Worm (Caenorhabditis elegans) whole organism, L4/young adult: ENCODE results near the gene sri-19.

Experiments used
- W03F9.2 ChIP-seq: fragments of 150-350 bp; optimal IDR thresholded peaks from 2 replicates; lab custom pipeline; 2014; ENCODE audit warnings: missing biosample characterization, missing genetic modification characterization
- dao-5 ChIP-seq: sonication (generic microtip); optimal IDR thresholded peaks from 2 replicates; lab custom pipeline; 2016; ENCODE audit warnings: missing genotype, missing genetic modification characterization, moderate library complexity, missing compliant biosample characterization
- him-1 ChIP-seq: sonication (generic microtip); optimal IDR thresholded peaks from 2 replicates; lab custom pipeline; 2016; ENCODE audit warnings: missing genotype, missing genetic modification reagents, missing genetic modification characterization, missing compliant biosample characterization

DNA sequence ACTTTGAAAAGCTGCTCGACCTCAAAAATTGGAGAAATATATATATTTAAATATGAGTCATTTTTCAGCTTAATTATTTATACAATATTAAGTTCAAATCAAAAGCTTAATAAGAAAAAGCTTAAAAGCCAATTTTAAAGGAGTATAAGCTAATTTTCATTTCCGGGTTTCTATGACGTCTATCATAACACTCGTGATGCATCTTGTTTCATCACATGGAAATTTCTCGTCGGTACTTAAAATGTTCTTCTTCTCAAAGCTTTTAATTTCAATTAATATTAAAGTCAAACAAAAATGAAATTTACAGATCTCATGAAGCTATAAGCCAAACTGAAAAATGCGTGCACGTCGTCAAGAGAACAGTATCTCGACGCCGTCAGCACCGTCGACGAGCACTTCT, 38.4 kb upstream of the sri-19 start, which contains the start of gene rbr-2:
- TF ChIP-seq him-1 (tag; lab: Kevin White, UChicago) (no peak), W03F9.2 (tag; lab: Kevin White, UChicago) (no peak), dao-5 (tag; lab: Kevin White, UChicago) (no peak)
